Worm (Caenorhabditis elegans) whole organism, L4 larva: ENCODE measurements around the gene sfxn-1.1.

Experiments
- D1046.2 ChIP-seq: fragments of 200-800 bp; sonication (Bioruptor generic); IDR thresholded peaks from 2 replicates; pipeline ENCODE4 v1.3.6; 2022; ENCODE audit warnings: missing genetic modification characterization, missing compliant biosample characterization
- R02D3.7 ChIP-seq: fragments of 150-350 bp; sonication (generic microtip); optimal IDR thresholded peaks from 3 replicates; lab custom pipeline; 2014; ENCODE audit warnings: missing biosample characterization, missing genetic modification characterization
- T26A8.4 ChIP-seq: fragments of 200-800 bp; sonication (Bioruptor generic); IDR thresholded peaks from 2 replicates; pipeline ENCODE4 v1.3.6; 2022; ENCODE audit warnings: missing genetic modification characterization, missing compliant biosample characterization
- Y48G9A.11 ChIP-seq: fragments of 200-800 bp; sonication (Bioruptor generic); IDR thresholded peaks from 2 replicates; pipeline ENCODE4 v1.3.6; 2022; ENCODE audit warnings: missing genetic modification reagents, missing genetic modification characterization, missing compliant biosample characterization
- ZK337.2 ChIP-seq: fragments of 200-800 bp; sonication (Bioruptor generic); IDR thresholded peaks from 2 replicates; pipeline ENCODE4 v1.3.6; 2022; ENCODE audit warnings: missing genetic modification reagents, missing genetic modification characterization, missing compliant biosample characterization
- ZK546.5 ChIP-seq, 2 experiments: sonication (generic microtip); optimal IDR thresholded peaks; 2 replicates each; lab custom pipeline; 2017; ENCODE audit warnings: missing biosample characterization in 2 of 2, missing genetic modification characterization in 2 of 2
- aha-1 ChIP-seq: fragments of 150-350 bp; peaks from one replicate; lab custom pipeline; 2014; ENCODE audit warnings: missing biosample characterization, missing genetic modification characterization
- aly-2 ChIP-seq: sonication (generic microtip); optimal IDR thresholded peaks from 2 replicates; lab custom pipeline; 2018; ENCODE audit warnings: missing biosample characterization, missing genetic modification characterization
- ama-1 ChIP-seq: fragments of 150-350 bp; optimal IDR thresholded peaks from 2 replicates; lab custom pipeline; 2014; ENCODE audit warnings: inconsistent platforms, mixed read lengths
- arid-1 ChIP-seq: fragments of 200-800 bp; sonication (Bioruptor generic); conservative IDR thresholded peaks from 2 replicates; pipeline ENCODE4 v1.3.6; 2022; ENCODE audit warnings: missing genetic modification reagents, missing genetic modification characterization, missing compliant biosample characterization
- ceh-20 ChIP-seq: fragments of 200-800 bp; sonication (Bioruptor generic); IDR thresholded peaks from 2 replicates; pipeline ENCODE4 v1.3.6; 2022; ENCODE audit warnings: missing genetic modification reagents, missing genetic modification characterization, missing compliant biosample characterization
- ceh-28 ChIP-seq: fragments of 150-350 bp; optimal IDR thresholded peaks from 2 replicates; lab custom pipeline; 2014; ENCODE audit warnings: missing biosample characterization, missing genetic modification reagents, missing genetic modification characterization
- ceh-32 ChIP-seq: sonication (generic microtip); optimal IDR thresholded peaks from 2 replicates; lab custom pipeline; 2016; ENCODE audit warnings: mild to moderate bottlenecking, missing genetic modification characterization, missing compliant biosample characterization; ENCODE audit not compliant: poor library complexity
- ceh-44 ChIP-seq: fragments of 200-800 bp; sonication (Bioruptor generic); IDR thresholded peaks from 2 replicates; pipeline ENCODE4 v1.3.6; 2022; ENCODE audit warnings: missing genetic modification reagents, missing genetic modification characterization, missing compliant biosample characterization
- ceh-62 ChIP-seq: sonication (generic microtip); optimal IDR thresholded peaks from 2 replicates; lab custom pipeline; 2017; ENCODE audit warnings: missing biosample characterization, missing genetic modification characterization
- ctbp-1 ChIP-seq: fragments of 200-800 bp; sonication (Bioruptor generic); IDR thresholded peaks from 2 replicates; pipeline ENCODE4 v1.3.6; 2022; ENCODE audit warnings: missing genetic modification reagents, missing genetic modification characterization, missing compliant biosample characterization
- daf-12 ChIP-seq: fragments of 150-350 bp; optimal IDR thresholded peaks from 2 replicates; lab custom pipeline; 2014; ENCODE audit warnings: missing biosample characterization, missing genetic modification reagents, missing genetic modification characterization
- daf-19 ChIP-seq: fragments of 200-800 bp; sonication (Bioruptor generic); conservative IDR thresholded peaks from 2 replicates; pipeline ENCODE4 v1.3.6; 2022; ENCODE audit warnings: missing genetic modification characterization, missing compliant biosample characterization
- daf-8 ChIP-seq: fragments of 200-800 bp; sonication (Bioruptor generic); IDR thresholded peaks from 2 replicates; pipeline ENCODE4 v1.3.6; 2022; ENCODE audit warnings: missing genetic modification characterization, missing compliant biosample characterization
- dmd-6 ChIP-seq: fragments of 200-800 bp; sonication (Bioruptor generic); IDR thresholded peaks from 2 replicates; pipeline ENCODE4 v1.3.6; 2022; ENCODE audit warnings: missing genetic modification reagents, missing genetic modification characterization, missing compliant biosample characterization
- duxl-1 ChIP-seq: sonication (generic microtip); optimal IDR thresholded peaks from 2 replicates; lab custom pipeline; 2016; ENCODE audit warnings: mild to moderate bottlenecking, missing genetic modification characterization, moderate library complexity, missing compliant biosample characterization; ENCODE audit not compliant: poor library complexity
- egl-27 ChIP-seq: sonication (generic microtip); optimal IDR thresholded peaks from 3 replicates; lab custom pipeline; 2017; ENCODE audit warnings: missing biosample characterization, missing genetic modification reagents, missing genetic modification characterization
- egl-43 ChIP-seq: fragments of 200-800 bp; sonication (Bioruptor generic); IDR thresholded peaks from 2 replicates; pipeline ENCODE4 v1.3.6; 2022; ENCODE audit warnings: missing genetic modification reagents, missing genetic modification characterization, missing compliant biosample characterization
- fkh-10 ChIP-seq: fragments of 150-350 bp; optimal IDR thresholded peaks from 2 replicates; lab custom pipeline; 2014; ENCODE audit warnings: missing biosample characterization, missing genetic modification reagents, missing genetic modification characterization
- hlh-30 ChIP-seq: sonication (generic microtip); optimal IDR thresholded peaks from 2 replicates; lab custom pipeline; 2017; ENCODE audit warnings: antibody characterized with exemption, mild to moderate bottlenecking, missing genetic modification characterization, missing compliant biosample characterization; ENCODE audit not compliant: insufficient read depth
- lim-7 ChIP-seq: fragments of 200-800 bp; sonication (Bioruptor generic); IDR thresholded peaks from 2 replicates; pipeline ENCODE4 v1.3.6; 2022; ENCODE audit warnings: missing genetic modification characterization, missing compliant biosample characterization
- lin-1 ChIP-seq: fragments of 200-800 bp; sonication (Bioruptor generic); IDR thresholded peaks from 2 replicates; pipeline ENCODE4 v1.3.6; 2022; ENCODE audit warnings: missing genetic modification reagents, missing genetic modification characterization, missing compliant biosample characterization
- madf-9 ChIP-seq: fragments of 200-800 bp; sonication (Bioruptor generic); conservative IDR thresholded peaks from 2 replicates; pipeline ENCODE4 v1.3.6; 2022; ENCODE audit warnings: missing genetic modification reagents, missing genetic modification characterization, missing compliant biosample characterization
- mep-1 ChIP-seq: fragments of 150-350 bp; sonication (generic microtip); optimal IDR thresholded peaks from 3 replicates; lab custom pipeline; 2014; ENCODE audit warnings: missing biosample characterization, missing genetic modification characterization
- mxl-2 ChIP-seq: fragments of 200-800 bp; sonication (Bioruptor generic); conservative IDR thresholded peaks from 2 replicates; pipeline ENCODE4 v1.3.6; 2022; ENCODE audit warnings: missing genetic modification reagents, missing genetic modification characterization, missing compliant biosample characterization
- mxl-3 ChIP-seq: fragments of 200-800 bp; sonication (Bioruptor generic); optimal IDR thresholded peaks from 2 replicates; lab custom pipeline; 2018; ENCODE audit warnings: mild to moderate bottlenecking, missing genetic modification characterization, missing compliant biosample characterization
- nhr-102 ChIP-seq: sonication (generic microtip); optimal IDR thresholded peaks from 2 replicates; lab custom pipeline; 2016; ENCODE audit warnings: mild to moderate bottlenecking, missing genetic modification characterization, moderate library complexity, missing compliant biosample characterization
- nhr-11 ChIP-seq: fragments of 150-350 bp; optimal IDR thresholded peaks from 2 replicates; lab custom pipeline; 2014; ENCODE audit warnings: missing biosample characterization, missing genetic modification characterization
- nhr-237 ChIP-seq: sonication (generic microtip); optimal IDR thresholded peaks from 2 replicates; lab custom pipeline; 2017; ENCODE audit warnings: missing biosample characterization, missing genetic modification characterization
- nhr-25 ChIP-seq: sonication (generic microtip); optimal IDR thresholded peaks from 2 replicates; lab custom pipeline; 2017; ENCODE audit warnings: missing genetic modification characterization, mild to moderate bottlenecking, missing compliant biosample characterization, antibody characterized with exemption, moderate library complexity, borderline replicate concordance; ENCODE audit not compliant: insufficient read depth
- nhr-28 ChIP-seq: fragments of 150-350 bp; optimal IDR thresholded peaks from 2 replicates; lab custom pipeline; 2014; ENCODE audit warnings: missing biosample characterization, missing genetic modification characterization
- nhr-41 ChIP-seq: fragments of 200-800 bp; sonication (Bioruptor generic); IDR thresholded peaks from 2 replicates; pipeline ENCODE4 v1.3.6; 2022; ENCODE audit warnings: missing genetic modification reagents, missing genetic modification characterization, missing compliant biosample characterization
- nhr-42 ChIP-seq: fragments of 200-800 bp; sonication (Bioruptor generic); IDR thresholded peaks from 2 replicates; pipeline ENCODE4 v1.3.6; 2022; ENCODE audit warnings: missing genetic modification characterization, missing compliant biosample characterization
- nhr-48 ChIP-seq: sonication (generic microtip); optimal IDR thresholded peaks from 2 replicates; lab custom pipeline; 2016; ENCODE audit warnings: mild to moderate bottlenecking, missing genetic modification characterization, missing compliant biosample characterization
- nhr-6 ChIP-seq: fragments of 150-350 bp; optimal IDR thresholded peaks from 2 replicates; lab custom pipeline; 2014; ENCODE audit warnings: missing biosample characterization, missing genetic modification characterization
- nhr-76 ChIP-seq: fragments of 150-350 bp; optimal IDR thresholded peaks from 2 replicates; lab custom pipeline; 2014; ENCODE audit warnings: missing biosample characterization, missing genetic modification characterization
- pha-4 ChIP-seq, 2 experiments: fragments of 150-350 bp in 1 of 2; fragments of 200-800 bp in 1 of 2; sonication (Bioruptor generic) in 1 of 2; IDR thresholded peaks in 1 of 2; optimal IDR thresholded peaks in 1 of 2; 2 replicates each; pipeline versions ENCODE4 v1.3.6 to Lab custom; 2014 to 2022; ENCODE audit warnings: missing genetic modification characterization in 2 of 2, missing genetic modification reagents in 2 of 2, missing biosample characterization in 1 of 2, missing compliant biosample characterization in 1 of 2
- saeg-2 ChIP-seq: fragments of 200-800 bp; sonication (Bioruptor generic); IDR thresholded peaks from 2 replicates; pipeline ENCODE4 v1.3.6; 2022; ENCODE audit warnings: missing genetic modification reagents, missing genetic modification characterization, missing compliant biosample characterization
- sdz-12 ChIP-seq: fragments of 200-800 bp; sonication (Bioruptor generic); optimal IDR thresholded peaks from 2 replicates; lab custom pipeline; 2018; ENCODE audit warnings: mild to moderate bottlenecking, missing genetic modification characterization, missing compliant biosample characterization
- snpc-1.2 ChIP-seq: fragments of 200-800 bp; sonication (Bioruptor generic); IDR thresholded peaks from 2 replicates; pipeline ENCODE4 v1.3.6; 2022; ENCODE audit warnings: missing genetic modification reagents, missing genetic modification characterization, missing compliant biosample characterization
- spr-1 ChIP-seq: sonication (generic microtip); optimal IDR thresholded peaks from 2 replicates; lab custom pipeline; 2016; ENCODE audit warnings: mild to moderate bottlenecking, missing genetic modification characterization, missing compliant biosample characterization
- zag-1 ChIP-seq: fragments of 150-350 bp; optimal IDR thresholded peaks from 2 replicates; lab custom pipeline; 2014; ENCODE audit warnings: missing biosample characterization, missing genetic modification characterization
- ztf-7 ChIP-seq: fragments of 150-350 bp; optimal IDR thresholded peaks from 2 replicates; lab custom pipeline; 2014; ENCODE audit warnings: missing biosample characterization, missing genetic modification characterization

The sfxn-1.1 gene

DNA sequence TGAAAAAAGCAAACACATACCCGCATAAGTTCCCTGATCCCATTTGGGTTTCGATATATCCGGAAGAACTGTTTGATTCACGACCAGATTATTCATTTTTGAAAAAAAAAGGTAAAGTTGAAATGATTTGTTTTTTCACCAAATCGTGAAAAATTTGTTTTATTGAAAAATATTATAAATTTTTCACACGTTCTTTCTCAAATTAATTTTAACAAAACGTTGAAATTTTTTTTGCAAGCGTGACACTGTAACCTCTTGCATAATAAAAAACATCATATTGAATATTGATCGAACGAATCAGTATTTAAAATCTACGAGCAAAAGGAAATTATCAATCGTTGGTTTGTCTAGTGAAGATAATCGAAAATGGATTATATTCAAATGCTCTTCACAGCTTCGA lies at the start of gene sfxn-1.1, which contains the start of gene AH6.3:
sfxn-1.1 (minus strand) TSS at position 101 of the 400 bp plus-strand sequence.
AH6.3 (plus strand) TSS at position 275 of the 400 bp plus-strand sequence.
- TF ChIP-seq snpc-1.2 (GFP tag; lab: Robert Waterston, UW) (no peak), zag-1 (tag; lab: Kevin White, UChicago) (no peak), nhr-41 (GFP tag; lab: Robert Waterston, UW) (no peak), ztf-7 (no peak)

- TF ChIP-seq daf-12 (tag; lab: Kevin White, UChicago) (no peak), nhr-237 (tag; lab: Kevin White, UChicago) (no peak), nhr-42 (GFP tag; lab: Robert Waterston, UW) (no peak), ceh-20 (peak; percentile 76; the same call in 1 of the 2 replicates), nhr-76 (tag; lab: Kevin White, UChicago) (no peak), nhr-25 (tag; lab: Kevin White, UChicago) (no peak), mxl-2 (GFP tag; lab: Robert Waterston, UW) (peak; percentile 69; the same call in 1 of the 2 replicates), arid-1 (peak; percentile 84), ceh-28 (tag; lab: Kevin White, UChicago) (no peak), aly-2 (peak; percentile 39), D1046.2 (GFP tag; lab: Robert Waterston, UW) (peak; percentile 85), ztf-7 (peak; percentile 29), duxl-1 (tag; lab: Kevin White, UChicago) (peak; percentile 59), R02D3.7 (tag; lab: Kevin White, UChicago) (no peak), Y48G9A.11 (GFP tag; lab: Robert Waterston, UW) (peak; percentile 90), ZK546.5 (tag; optimal IDR thresholded peaks at IDR 0.05; lab: Kevin White, UChicago) (no peak), lim-7 (GFP tag; lab: Robert Waterston, UW) (peak; percentile 97), nhr-6 (tag; lab: Kevin White, UChicago) (peak; percentile 14), zag-1 (tag; lab: Kevin White, UChicago) (no peak), ceh-32 (tag; lab: Kevin White, UChicago) (no peak), ceh-62 (tag; lab: Kevin White, UChicago) (no peak), nhr-41 (GFP tag; lab: Robert Waterston, UW) (peak; percentile 82; the same call in 1 of the 2 replicates), daf-19 (no peak), nhr-28 (tag; lab: Kevin White, UChicago) (peak; percentile 29), spr-1 (tag; lab: Kevin White, UChicago) (peak; percentile 70), saeg-2 (GFP tag; lab: Robert Waterston, UW) (0 out of 2 replicates have a peak, but pooled peaks have one; percentile 46), ama-1 (no peak), egl-43 (GFP tag; lab: Robert Waterston, UW) (peak; percentile 96), sdz-12 (peak; percentile 69), ceh-44 (GFP tag; lab: Robert Waterston, UW) (0 out of 2 replicates have a peak, but pooled peaks have one; percentile 46), pha-4 (GFP tag; IDR thresholded peaks at IDR 0.05; lab: Robert Waterston, UW) (peak; percentile 88; the same call in 1 of the 2 replicates), pha-4 (tag; optimal IDR thresholded peaks at IDR 0.05; lab: Kevin White, UChicago) (no peak), ZK337.2 (GFP tag; lab: Robert Waterston, UW) (peak; percentile 70), aha-1 (tag; lab: Kevin White, UChicago) (peak; percentile 98), daf-8 (GFP tag; lab: Robert Waterston, UW) (no peak), egl-27 (tag; lab: Kevin White, UChicago) (no peak), fkh-10 (GFP tag; lab: Kevin White, UChicago) (no peak), mep-1 (peak; percentile 64), dmd-6 (peak; percentile 67), lin-1 (GFP tag; lab: Robert Waterston, UW) (peak; percentile 83), hlh-30 (tag; lab: Kevin White, UChicago) (peak; percentile 54), madf-9 (GFP tag; lab: Robert Waterston, UW) (peak; percentile 80), nhr-102 (peak; percentile 50), nhr-48 (peak; percentile 62), mxl-3 (peak; percentile 64), nhr-11 (peak; percentile 71), ctbp-1 (GFP tag; lab: Robert Waterston, UW) (peak; percentile 78), T26A8.4 (peak; percentile 65; the same call in 1 of the 2 replicates)
Measured at ce11 chrII:9566045-9566444, 47.4 kb upstream of the sfxn-1.1 start.
